Worm (Caenorhabditis elegans) whole organism, L4 larva: ENCODE measurements around the gene drap-1.

ENCODE experiments used
- ceh-44 ChIP-seq: fragments of 200-800 bp; sonication (Bioruptor generic); IDR thresholded peaks from 2 replicates; pipeline ENCODE4 v1.3.6; 2022; ENCODE audit warnings: missing genetic modification reagents, missing genetic modification characterization, missing compliant biosample characterization
- ceh-62 ChIP-seq: sonication (generic microtip); optimal IDR thresholded peaks from 2 replicates; lab custom pipeline; 2017; ENCODE audit warnings: missing biosample characterization, missing genetic modification characterization
- ces-1 ChIP-seq: fragments of 150-350 bp; sonication (generic microtip); optimal IDR thresholded peaks from 4 replicates; lab custom pipeline; 2014; ENCODE audit warnings: missing biosample characterization, missing genetic modification reagents, missing genetic modification characterization
- cey-2 ChIP-seq: sonication (generic microtip); optimal IDR thresholded peaks from 3 replicates; lab custom pipeline; 2017; ENCODE audit warnings: missing genetic modification characterization, mild to moderate bottlenecking, missing compliant biosample characterization, antibody characterized with exemption, borderline replicate concordance; ENCODE audit not compliant: insufficient read depth
- dpl-1 ChIP-seq: fragments of 150-350 bp; optimal IDR thresholded peaks from 2 replicates; lab custom pipeline; 2014; ENCODE audit warnings: missing biosample characterization, missing genetic modification reagents, missing genetic modification characterization
- duxl-1 ChIP-seq: sonication (generic microtip); optimal IDR thresholded peaks from 2 replicates; lab custom pipeline; 2016; ENCODE audit warnings: mild to moderate bottlenecking, missing genetic modification characterization, moderate library complexity, missing compliant biosample characterization; ENCODE audit not compliant: poor library complexity
- lin-1 ChIP-seq: fragments of 200-800 bp; sonication (Bioruptor generic); IDR thresholded peaks from 2 replicates; pipeline ENCODE4 v1.3.6; 2022; ENCODE audit warnings: missing genetic modification reagents, missing genetic modification characterization, missing compliant biosample characterization
- nhr-111 ChIP-seq: fragments of 200-800 bp; sonication (Bioruptor generic); optimal IDR thresholded peaks from 2 replicates; lab custom pipeline; 2018; ENCODE audit warnings: mild to moderate bottlenecking, missing genetic modification characterization, missing compliant biosample characterization
- rbr-2 ChIP-seq: sonication (generic microtip); optimal IDR thresholded peaks from 2 replicates; lab custom pipeline; 2016; ENCODE audit warnings: missing genotype, missing genetic modification characterization, missing compliant biosample characterization
- skn-1 ChIP-seq: fragments of 150-350 bp; optimal IDR thresholded peaks from 2 replicates; lab custom pipeline; 2014; ENCODE audit warnings: missing biosample characterization, missing genetic modification characterization
- spr-1 ChIP-seq: sonication (generic microtip); optimal IDR thresholded peaks from 2 replicates; lab custom pipeline; 2016; ENCODE audit warnings: mild to moderate bottlenecking, missing genetic modification characterization, missing compliant biosample characterization
- unc-62 ChIP-seq, 3 experiments: fragments of 150-350 bp in 1 of 3; sonication (generic microtip); optimal IDR thresholded peaks in 2 of 3; peaks in 1 of 3; 1 replicate in 1 of 3; 2 replicates in 2 of 3; lab custom pipeline; 2014 to 2017; ENCODE audit warnings: missing biosample characterization in 3 of 3, missing genetic modification characterization in 3 of 3, missing genetic modification reagents in 3 of 3, missing genotype in 1 of 3
- vab-7 ChIP-seq: fragments of 200-800 bp; sonication (Bioruptor generic); IDR thresholded peaks from 2 replicates; pipeline ENCODE4 v1.3.6; 2022; ENCODE audit warnings: missing genetic modification reagents, missing genetic modification characterization, missing compliant biosample characterization
- ztf-7 ChIP-seq: fragments of 150-350 bp; optimal IDR thresholded peaks from 2 replicates; lab custom pipeline; 2014; ENCODE audit warnings: missing biosample characterization, missing genetic modification characterization

drap-1 gene

DNA sequence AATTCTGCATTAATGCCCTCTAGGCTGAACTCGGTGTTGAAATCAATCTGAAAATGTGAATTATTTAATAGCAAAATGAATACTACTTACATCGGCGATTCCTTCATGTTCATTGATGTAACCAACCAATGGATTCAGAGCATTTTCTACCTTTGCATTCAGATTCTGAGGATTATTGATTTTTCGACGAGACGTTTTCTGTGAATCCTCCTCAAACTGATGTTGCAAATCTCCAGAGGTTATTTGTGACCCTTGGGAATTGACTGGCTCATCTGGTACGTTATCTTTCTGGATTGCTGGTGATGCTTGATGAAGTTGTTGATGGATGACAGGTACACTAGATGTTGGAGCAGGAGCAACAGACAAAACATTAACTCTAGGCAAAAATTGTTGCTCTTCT, 52.1 kb downstream of the drap-1 start:
- TF ChIP-seq vab-7 (GFP tag; lab: Robert Waterston, UW) (no peak), unc-62 (GFP tag; optimal IDR thresholded peaks at IDR 0.05 in 1 of 2; lab: Kevin White, UChicago) (peak in 1 of 2 experiments; percentile 91), unc-62 (tag; optimal IDR thresholded peaks at IDR 0.05; lab: Kevin White, UChicago) (no peak)

DNA sequence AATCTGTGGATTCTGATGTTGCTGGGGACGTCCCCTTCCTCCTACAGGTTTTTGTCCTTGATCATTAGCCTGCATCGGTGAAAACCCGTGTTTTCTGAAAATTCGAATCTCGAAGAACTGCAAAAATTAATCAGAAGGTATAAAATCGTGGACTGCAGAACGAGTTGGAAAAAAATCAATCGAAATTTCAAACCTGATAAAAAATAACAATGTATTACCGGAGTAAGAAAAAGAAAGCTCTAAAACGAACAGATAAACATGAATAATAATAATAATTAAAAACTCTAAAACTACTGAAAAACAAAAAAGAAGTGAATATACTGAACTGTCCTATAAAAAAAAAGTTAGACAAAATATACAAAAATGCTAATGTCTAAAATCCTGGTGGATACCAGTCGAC, 53.1 kb downstream of the drap-1 start, which contains the start of gene F46B6.5:
TSS of gene F46B6.5 (minus strand) at position 101 of the 400 bp plus-strand sequence.
- TF ChIP-seq ceh-44 (no peak), duxl-1 (no peak), ces-1 (GFP tag; lab: Kevin White, UChicago) (no peak), ztf-7 (tag; lab: Kevin White, UChicago) (no peak), spr-1 (tag; lab: Kevin White, UChicago) (no peak), rbr-2 (tag; lab: Kevin White, UChicago) (no peak), nhr-111 (GFP tag; lab: Kevin White, UChicago) (no peak), dpl-1 (no peak), ceh-62 (tag; lab: Kevin White, UChicago) (no peak), cey-2 (no peak), lin-1 (GFP tag; lab: Robert Waterston, UW) (no peak), skn-1 (tag; lab: Kevin White, UChicago) (no peak)
- TF ChIP-seq, all 104 proteins: peak for 0
